Fruit fly (Drosophila melanogaster): ENCODE data around the gene Ing3.

Gene Ing3

DNA sequence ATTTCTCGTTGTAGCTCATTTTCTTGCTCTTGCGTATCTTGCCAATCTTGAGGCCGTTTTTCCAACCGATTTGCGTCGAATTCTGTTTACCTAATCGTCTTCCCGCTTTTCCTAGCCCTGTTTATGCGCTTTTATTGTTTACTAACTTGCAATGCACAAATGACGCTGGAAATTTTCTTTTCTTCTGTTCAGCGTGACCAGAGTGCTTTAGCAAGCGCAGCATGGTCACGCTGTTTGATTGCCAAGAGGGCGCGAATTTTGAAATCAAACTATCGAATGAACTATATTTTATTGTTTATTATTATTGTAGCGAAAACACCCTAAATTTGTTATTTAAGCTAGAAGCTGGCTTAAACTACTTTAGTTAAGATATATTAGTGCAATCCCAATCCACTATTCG lies 2.6 kb downstream of the Ing3 start, which contains the start of gene Hou:
Hou (minus strand) TSS at position 193 of the 400 bp plus-strand sequence.
- TF ChIP-seq insv (optimal IDR thresholded peaks at IDR 0.05): no peak
- TF ChIP-seq h (optimal IDR thresholded peaks at IDR 0.05): no peak
- no peak for TF ChIP-seq Sin3A (optimal IDR thresholded peaks at IDR 0.05)
- TF ChIP-seq ttk (optimal IDR thresholded peaks at IDR 0.05): no peak
- no peak for TF ChIP-seq Myc (optimal IDR thresholded peaks at IDR 0.05)
- no peak for TF ChIP-seq psq (optimal IDR thresholded peaks at IDR 0.05)

DNA sequence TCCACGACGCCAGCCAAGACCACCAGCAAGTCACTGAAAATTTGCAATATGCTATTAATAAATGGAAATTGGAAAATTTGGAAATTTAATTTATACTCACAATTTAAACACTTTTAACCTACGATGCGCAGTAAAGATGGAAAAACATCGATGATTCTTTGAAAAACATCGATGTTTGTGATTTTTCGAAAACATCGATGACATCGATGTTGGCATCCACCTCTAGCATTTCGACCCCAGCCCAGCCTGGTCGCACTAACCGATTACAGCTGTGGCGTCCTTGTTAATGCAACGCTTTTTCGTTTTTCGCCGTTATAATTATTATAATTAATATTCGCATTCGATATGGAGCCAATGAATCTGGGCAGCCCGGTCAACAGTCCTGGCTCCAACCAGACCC lies 4.9 kb downstream of the Ing3 start, which contains the start of gene Nup35:
Nup35 (plus strand) TSS at position 222 of the 400 bp plus-strand sequence.
- no peak for TF ChIP-seq Myc (optimal IDR thresholded peaks at IDR 0.05)
- TF ChIP-seq psq (optimal IDR thresholded peaks at IDR 0.05): no peak
- TF ChIP-seq Sin3A (optimal IDR thresholded peaks at IDR 0.05): no peak
- TF ChIP-seq insv (optimal IDR thresholded peaks at IDR 0.05): no peak
- TF ChIP-seq ttk (optimal IDR thresholded peaks at IDR 0.05): no peak
- TF ChIP-seq h (optimal IDR thresholded peaks at IDR 0.05): no peak

DNA sequence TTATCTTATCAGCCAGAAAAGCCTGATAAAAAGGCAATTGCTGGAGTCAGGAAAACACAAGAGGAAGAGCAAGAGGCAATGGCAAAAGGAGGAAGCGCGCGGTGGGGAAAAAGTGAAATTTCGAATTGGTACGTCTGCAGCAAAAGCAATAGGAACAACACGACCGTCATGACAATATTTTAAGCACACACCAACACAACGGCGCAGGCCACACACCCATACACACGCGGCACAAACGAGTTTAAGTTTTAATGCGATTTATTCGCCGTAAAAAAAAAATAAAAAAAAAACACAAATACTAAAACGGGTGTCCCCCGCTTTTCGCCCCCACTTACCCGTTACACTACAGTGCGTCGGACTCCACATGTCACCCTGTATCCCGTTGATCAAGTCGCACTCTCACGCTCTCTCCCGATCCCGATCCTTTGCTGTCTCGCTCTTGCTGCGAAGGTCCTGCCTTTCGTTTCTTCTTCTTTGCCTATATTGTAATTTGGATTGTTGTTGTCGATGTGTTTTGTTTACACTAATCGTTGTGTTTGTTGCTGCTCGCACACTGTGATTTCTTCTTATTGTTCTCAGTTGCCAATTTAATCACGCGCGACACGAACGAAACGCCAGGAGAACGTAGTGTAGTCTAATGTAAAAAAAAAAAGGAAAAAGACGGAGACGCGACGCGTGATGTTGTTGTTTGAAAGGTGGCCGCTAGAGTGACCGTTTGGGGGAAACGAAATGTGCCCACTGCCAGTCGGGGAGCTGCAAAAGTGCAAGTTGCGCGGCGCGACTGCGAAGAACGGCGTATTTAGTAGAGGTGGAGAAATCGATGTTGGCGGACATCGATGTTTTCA lies 5.8 kb downstream of the Ing3 start, which contains the start of gene Rip11:
Rip11 (minus strand) TSS at position 794 of the 845 bp plus-strand sequence.
- TF ChIP-seq insv (optimal IDR thresholded peaks at IDR 0.05) (no peak), psq (optimal IDR thresholded peaks at IDR 0.05) (no peak), Myc (optimal IDR thresholded peaks at IDR 0.05) (no peak), ttk (optimal IDR thresholded peaks at IDR 0.05) (no peak), Sin3A (optimal IDR thresholded peaks at IDR 0.05) (no peak), h (optimal IDR thresholded peaks at IDR 0.05) (no peak)

dm6 chrX:18645720-18646213 lies 7.1 kb downstream of the Ing3 start:
- no peak for TF ChIP-seq psq (optimal IDR thresholded peaks at IDR 0.05)
- no peak for TF ChIP-seq Sin3A (optimal IDR thresholded peaks at IDR 0.05)
- no peak for TF ChIP-seq h (optimal IDR thresholded peaks at IDR 0.05)
- TF ChIP-seq insv (optimal IDR thresholded peaks at IDR 0.05): no peak
- no peak for TF ChIP-seq Myc (optimal IDR thresholded peaks at IDR 0.05)
- no peak for TF ChIP-seq ttk (optimal IDR thresholded peaks at IDR 0.05)

DNA sequence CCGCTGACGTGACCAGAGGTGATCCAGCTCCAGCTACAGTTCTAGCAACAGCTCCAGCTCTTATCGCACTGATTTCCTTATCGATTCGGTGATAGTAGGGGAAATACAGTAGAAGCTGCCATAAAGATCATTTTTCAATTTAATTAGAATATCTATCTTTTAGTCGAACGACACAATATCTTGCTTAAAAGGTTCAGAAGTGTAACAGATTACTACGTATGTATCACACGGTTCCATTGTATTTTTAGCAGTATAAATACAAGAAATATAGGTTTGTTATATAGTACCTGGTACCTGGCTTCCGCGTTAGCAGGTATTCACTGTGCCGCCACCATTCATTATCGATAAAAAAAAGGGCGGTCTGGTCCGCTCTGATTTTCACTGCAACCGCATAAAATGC lies 8.0 kb downstream of the Ing3 start:
- TF ChIP-seq Myc (optimal IDR thresholded peaks at IDR 0.05) (no peak), h (optimal IDR thresholded peaks at IDR 0.05) (no peak), Sin3A (optimal IDR thresholded peaks at IDR 0.05) (no peak), ttk (optimal IDR thresholded peaks at IDR 0.05) (no peak), insv (optimal IDR thresholded peaks at IDR 0.05) (no peak), psq (optimal IDR thresholded peaks at IDR 0.05) (no peak)

dm6 chrX:18643057-18643656 lies 9.7 kb downstream of the Ing3 start:
- TF ChIP-seq h (optimal IDR thresholded peaks at IDR 0.05) (no peak), ttk (optimal IDR thresholded peaks at IDR 0.05) (no peak), psq (optimal IDR thresholded peaks at IDR 0.05) (no peak), insv (optimal IDR thresholded peaks at IDR 0.05) (no peak), Sin3A (optimal IDR thresholded peaks at IDR 0.05) (no peak), Myc (optimal IDR thresholded peaks at IDR 0.05) (no peak)

- TF ChIP-seq Sin3A (optimal IDR thresholded peaks at IDR 0.05) (no peak), psq (optimal IDR thresholded peaks at IDR 0.05) (no peak), insv (optimal IDR thresholded peaks at IDR 0.05) (no peak), h (optimal IDR thresholded peaks at IDR 0.05) (no peak), ttk (optimal IDR thresholded peaks at IDR 0.05) (no peak), Myc (optimal IDR thresholded peaks at IDR 0.05) (no peak)
Observed at dm6 chrX:18636275-18636947, 16.5 kb downstream of the Ing3 start.

DNA sequence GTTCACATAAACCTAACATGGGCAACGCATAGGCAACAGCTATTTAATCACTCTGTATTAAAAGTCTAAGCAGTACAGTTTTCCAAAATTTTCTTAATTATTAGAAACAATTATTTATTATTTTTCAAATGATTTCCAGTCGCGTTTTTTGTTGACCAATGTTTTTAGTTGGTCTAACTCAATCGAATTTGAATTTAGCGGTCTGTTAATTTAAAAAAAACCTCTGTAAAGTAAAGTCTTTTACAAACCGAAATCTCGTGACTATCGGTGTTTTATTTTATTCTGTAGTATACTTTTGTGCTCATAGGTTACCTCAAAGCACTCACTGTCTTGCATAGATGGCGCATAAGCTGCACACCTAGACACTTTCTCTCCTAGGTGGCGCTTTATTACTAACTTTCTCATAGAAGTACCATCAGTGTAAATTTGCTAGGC lies 17.8 kb downstream of the Ing3 start:
- TF ChIP-seq insv (optimal IDR thresholded peaks at IDR 0.05) (no peak), psq (optimal IDR thresholded peaks at IDR 0.05) (no peak), h (optimal IDR thresholded peaks at IDR 0.05) (no peak), Sin3A (optimal IDR thresholded peaks at IDR 0.05) (no peak), Myc (optimal IDR thresholded peaks at IDR 0.05) (no peak), ttk (optimal IDR thresholded peaks at IDR 0.05) (no peak)

- no peak for TF ChIP-seq psq (optimal IDR thresholded peaks at IDR 0.05)
- no peak for TF ChIP-seq Myc (optimal IDR thresholded peaks at IDR 0.05)
Observed at dm6 chrX:18634716-18635115, 18.2 kb downstream of the Ing3 start, which contains the start of gene wgn. Gene wgn (minus strand): TSS chrX:18634908.

DNA sequence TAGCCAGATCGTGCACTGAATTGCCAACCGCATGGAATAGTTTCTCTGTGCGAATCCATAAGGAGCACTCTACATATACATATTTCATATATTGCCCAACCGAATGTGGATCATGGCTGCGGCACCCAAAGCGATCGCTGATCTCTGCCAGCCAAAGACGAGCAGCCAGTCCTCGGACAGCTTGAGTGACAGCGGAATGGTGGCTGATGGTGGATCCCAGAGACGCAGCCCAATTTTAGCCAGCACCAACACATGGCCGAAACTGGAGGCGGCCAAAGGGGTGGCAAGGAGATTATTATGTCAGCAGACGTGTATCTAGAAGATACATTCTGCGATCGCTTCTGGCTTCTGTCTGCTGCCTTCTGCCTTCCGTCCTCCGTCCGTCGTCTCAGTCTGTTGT lies 21.9 kb downstream of the Ing3 start:
- TF ChIP-seq h (optimal IDR thresholded peaks at IDR 0.05): no peak
- no peak for TF ChIP-seq Myc (optimal IDR thresholded peaks at IDR 0.05)
- TF ChIP-seq insv (optimal IDR thresholded peaks at IDR 0.05): no peak
- TF ChIP-seq ttk (optimal IDR thresholded peaks at IDR 0.05): no peak
- no peak for TF ChIP-seq psq (optimal IDR thresholded peaks at IDR 0.05)

dm6 chrX:18627002-18627401 lies 25.9 kb downstream of the Ing3 start:
- no peak for TF ChIP-seq Sin3A (optimal IDR thresholded peaks at IDR 0.05)
- TF ChIP-seq psq (optimal IDR thresholded peaks at IDR 0.05): no peak
- no peak for TF ChIP-seq Myc (optimal IDR thresholded peaks at IDR 0.05)
- no peak for TF ChIP-seq h (optimal IDR thresholded peaks at IDR 0.05)
- no peak for TF ChIP-seq insv (optimal IDR thresholded peaks at IDR 0.05)
- TF ChIP-seq ttk (optimal IDR thresholded peaks at IDR 0.05): no peak
